Fruit fly (Drosophila melanogaster): ENCODE data around the gene CG3036.

- TF ChIP-seq pan (optimal IDR thresholded peaks at IDR 0.05), result no peak
- no peak for TF ChIP-seq psq (optimal IDR thresholded peaks at IDR 0.05)
- TF ChIP-seq EcR (GFP tag; optimal IDR thresholded peaks at IDR 0.05), result no peak
- TF ChIP-seq usp (GFP tag; optimal IDR thresholded peaks at IDR 0.05), result no peak
- TF ChIP-seq Dll (optimal IDR thresholded peaks at IDR 0.05), result no peak
Observed at dm6 chr2L:4854822-4855221, 37.1 kb upstream of the CG3036 start.
